Worm (Caenorhabditis elegans): ENCODE data around the gene Y37E11B.1.
A peak's percentile ranks its signal among the peaks of the same experiment; 100 is the strongest.

The Y37E11B.1 gene

ce11 chrIV:3610987-3611386, 31.6 kb downstream of the Y37E11B.1 start:
- TF ChIP-seq sptf-2 (GFP tag; optimal IDR thresholded peaks at IDR 0.05) (no peak), nhr-120 (GFP tag; IDR thresholded peaks at IDR 0.05) (no peak), cebp-1 (GFP tag; IDR thresholded peaks at IDR 0.05) (no peak), cebp-1 (tag; optimal IDR thresholded peaks at IDR 0.05) (no peak), tbp1 (GFP tag; optimal IDR thresholded peaks at IDR 0.05) (no peak), ZK185.1 (tag; optimal IDR thresholded peaks at IDR 0.05; ENCODE audit: poor library complexity, severe bottlenecking) (no peak), K11D2.4 (GFP tag; IDR thresholded peaks at IDR 0.05) (no peak), rec-8 (tag; optimal IDR thresholded peaks at IDR 0.05) (no peak), sdz-38 (tag; optimal IDR thresholded peaks at IDR 0.05) (no peak), let-526 (GFP tag; IDR thresholded peaks at IDR 0.05) (no peak), Y53F4B.3 (GFP tag; IDR thresholded peaks at IDR 0.05) (no peak), unc-62 (GFP tag; optimal IDR thresholded peaks at IDR 0.05) (no peak), lsl-1 (GFP tag; optimal IDR thresholded peaks at IDR 0.05) (no peak), madf-6 (GFP tag; IDR thresholded peaks at IDR 0.05) (no peak), F39B2.1 (GFP tag; IDR thresholded peaks at IDR 0.05) (no peak), nfya-1 (tag; optimal IDR thresholded peaks at IDR 0.05; ENCODE audit: borderline replicate concordance, insufficient read depth) (no peak), F10E7.11 (tag; optimal IDR thresholded peaks at IDR 0.05) (no peak), xnd-1 (tag; optimal IDR thresholded peaks at IDR 0.05) (no peak)

ce11 chrIV:3611845-3612244, 32.4 kb downstream of the Y37E11B.1 start:
- TF ChIP-seq tbp1 (GFP tag; optimal IDR thresholded peaks at IDR 0.05) (peak; percentile 50), mel-28 (tag; optimal IDR thresholded peaks at IDR 0.05; ENCODE audit: borderline replicate concordance) (no peak), nfyb-1 (GFP tag; IDR thresholded peaks at IDR 0.05) (peak; percentile 74), ztf-3 (GFP tag; optimal IDR thresholded peaks at IDR 0.05) (no peak), nhr-90 (tag; optimal IDR thresholded peaks at IDR 0.05) (peak; percentile 76), B0035.1 (tag; optimal IDR thresholded peaks at IDR 0.05) (no peak), mxl-1 (tag; optimal IDR thresholded peaks at IDR 0.05) (no peak), ztf-25 (GFP tag; IDR thresholded peaks at IDR 0.05) (no peak), Y79H2A.3 (GFP tag; conservative IDR thresholded peaks at IDR 0.05) (no peak), F49E8.2 (tag; optimal IDR thresholded peaks at IDR 0.05; ENCODE audit: insufficient read depth) (no peak), snpc-1.3 (tag; optimal IDR thresholded peaks at IDR 0.05; ENCODE audit: insufficient read depth) (no peak), nfya-2 (GFP tag; IDR thresholded peaks at IDR 0.05) (no peak), nhr-120 (GFP tag; IDR thresholded peaks at IDR 0.05) (no peak), F57A8.1 (GFP tag; optimal IDR thresholded peaks at IDR 0.05) (no peak), F23B12.7 (tag; optimal IDR thresholded peaks at IDR 0.05; ENCODE audit: insufficient read depth) (no peak), tlf-1 (GFP tag; optimal IDR thresholded peaks at IDR 0.05) (peak; percentile 82), ets-4 (GFP tag; optimal IDR thresholded peaks at IDR 0.05) (peak; percentile 95), F39B2.1 (GFP tag; IDR thresholded peaks at IDR 0.05) (no peak), nhr-80 (tag; optimal IDR thresholded peaks at IDR 0.05) (peak; percentile 95), lin-35 (GFP tag; optimal IDR thresholded peaks at IDR 0.05) (no peak), rcor-1 (GFP tag; IDR thresholded peaks at IDR 0.05) (no peak), akir-1 (GFP tag; optimal IDR thresholded peaks at IDR 0.05) (no peak), F37B4.10 (GFP tag; IDR thresholded peaks at IDR 0.05) (no peak), efl-1 (GFP tag; optimal IDR thresholded peaks at IDR 0.05) (no peak), Y53G8AR.9 (GFP tag; conservative IDR thresholded peaks at IDR 0.05) (0 out of 2 replicates have a peak, but pooled peaks have one; percentile 43), sdz-38 (tag; optimal IDR thresholded peaks at IDR 0.05) (no peak), nhr-179 (tag; optimal IDR thresholded peaks at IDR 0.05) (no peak), pha-4 (tag; optimal IDR thresholded peaks at IDR 0.05) (peak; percentile 52), ztf-6 (GFP tag; IDR thresholded peaks at IDR 0.05) (no peak), F10E7.11 (tag; optimal IDR thresholded peaks at IDR 0.05) (no peak), die-1 (tag; optimal IDR thresholded peaks at IDR 0.05) (no peak), unc-130 (GFP tag; optimal IDR thresholded peaks at IDR 0.05) (no peak), ztf-18 (tag; optimal IDR thresholded peaks at IDR 0.05) (no peak), madf-6 (GFP tag; IDR thresholded peaks at IDR 0.05) (no peak), F22D6.2 (tag; optimal IDR thresholded peaks at IDR 0.05) (peak; percentile 47)
